Worm (Caenorhabditis elegans): Measurements from ENCODE around the gene hpo-34.

ce11 chrX:11556194-11556739 lies 37.4 kb upstream of the hpo-34 start, which contains the start of gene C35C5.10:
- no peak for TF ChIP-seq nhr-237 (tag; optimal IDR thresholded peaks at IDR 0.05)
- no peak for TF ChIP-seq lin-13 (tag; optimal IDR thresholded peaks at IDR 0.05)
- TF ChIP-seq nhr-76 (tag; optimal IDR thresholded peaks at IDR 0.05) = no peak
